Fruit fly (Drosophila melanogaster): ENCODE data around the gene CG6149.

The CG6149 gene

DNA sequence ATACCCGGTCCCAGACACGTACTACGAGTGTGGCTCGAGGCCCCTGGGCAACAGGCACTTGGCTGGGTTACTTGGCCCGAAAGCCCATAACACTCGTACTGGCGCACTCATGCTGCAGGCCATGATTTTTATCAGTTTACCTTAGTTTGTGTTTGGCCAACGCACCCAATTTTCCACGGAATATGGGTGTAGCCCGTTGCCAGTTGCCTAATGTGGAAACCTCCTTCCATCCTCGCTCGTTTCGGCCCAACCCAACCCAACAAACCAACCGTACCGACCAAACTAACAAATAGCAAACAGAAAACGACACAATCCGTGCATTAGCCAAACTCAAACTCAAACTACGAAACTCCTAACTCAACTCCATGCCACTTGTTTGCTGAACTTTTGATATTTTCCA, 41.5 kb downstream of the CG6149 start:
- TF ChIP-seq Snoo (tag; optimal IDR thresholded peaks at IDR 0.05) = no peak
- no peak for TF ChIP-seq CG17806 (tag; optimal IDR thresholded peaks at IDR 0.05)
- peak; percentile 32; the same call in 1 of the 3 replicates for TF ChIP-seq CG4496 (GFP tag; IDR thresholded peaks at IDR 0.05)
- no peak for TF ChIP-seq CG15710 (tag; optimal IDR thresholded peaks at IDR 0.05)
- no peak for TF ChIP-seq CG13204 (GFP tag; optimal IDR thresholded peaks at IDR 0.05)
- TF ChIP-seq rn (GFP tag; IDR thresholded peaks at IDR 0.05) = no peak

DNA sequence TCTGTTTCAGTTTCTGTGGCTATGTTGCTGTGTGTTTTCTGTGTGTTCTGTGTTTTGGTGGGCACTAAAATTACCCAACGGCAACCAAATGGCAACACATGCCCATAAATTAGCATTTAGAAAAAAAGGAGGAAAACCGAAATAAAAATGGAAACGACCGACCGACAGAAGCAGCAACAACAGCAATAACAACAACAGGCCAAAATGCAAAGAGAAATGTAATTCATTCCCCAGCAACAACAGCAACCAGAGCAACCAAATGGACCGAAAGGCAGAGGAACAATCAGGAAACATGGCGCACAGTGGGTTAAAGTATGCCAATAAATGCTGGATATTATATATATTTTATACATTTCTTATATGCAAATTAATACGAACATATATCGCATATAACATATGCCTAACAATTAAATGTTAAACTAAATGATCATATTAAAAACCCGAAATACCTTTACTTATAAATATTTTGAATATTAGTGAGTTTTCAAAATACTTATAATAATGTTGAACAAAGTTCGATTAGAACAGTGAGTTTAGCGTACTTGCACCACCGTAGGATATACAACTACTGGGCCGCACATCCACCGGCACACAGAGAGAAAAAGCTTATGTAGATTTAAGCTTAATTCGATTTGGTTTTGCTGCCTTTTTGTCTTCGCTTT, 46.2 kb downstream of the CG6149 start:
- TF ChIP-seq fd96Ca (GFP tag; IDR thresholded peaks at IDR 0.05) = 0 out of 3 replicates have a peak, but pooled peaks have one; percentile 32
- TF ChIP-seq Pif1B (GFP tag; optimal IDR thresholded peaks at IDR 0.05) = peak; percentile 72
- TF ChIP-seq CG34367 (tag; optimal IDR thresholded peaks at IDR 0.05) = peak; percentile 51
- peak; percentile 80 for TF ChIP-seq CG8159 (tag; optimal IDR thresholded peaks at IDR 0.05)
- TF ChIP-seq rn (GFP tag; IDR thresholded peaks at IDR 0.05) = 0 out of 2 replicates have a peak, but pooled peaks have one; percentile 39
- peak; percentile 83 for TF ChIP-seq CG14655 (GFP tag; optimal IDR thresholded peaks at IDR 0.05)
- peak; percentile 71; the same call in 1 of the 2 replicates for TF ChIP-seq CG12605 (GFP tag; IDR thresholded peaks at IDR 0.05)
- TF ChIP-seq CG8301 (tag; optimal IDR thresholded peaks at IDR 0.05) = peak; percentile 54
- peak; percentile 49 for TF ChIP-seq Ets98B (GFP tag; IDR thresholded peaks at IDR 0.05)
- TF ChIP-seq Snoo (tag; optimal IDR thresholded peaks at IDR 0.05) = peak; percentile 70
- peak; percentile 77 for TF ChIP-seq Pif1A (GFP tag; optimal IDR thresholded peaks at IDR 0.05)
- TF ChIP-seq CG32121 (GFP tag; IDR thresholded peaks at IDR 0.05) = peak; percentile 69
- no peak for TF ChIP-seq EcR (GFP tag; optimal IDR thresholded peaks at IDR 0.05)
- peak; percentile 9 for TF ChIP-seq CG13204 (GFP tag; optimal IDR thresholded peaks at IDR 0.05)
- TF ChIP-seq CG4496 (GFP tag; IDR thresholded peaks at IDR 0.05) = peak; percentile 13; the same call in 1 of the 3 replicates
- TF ChIP-seq CG15710 (tag; optimal IDR thresholded peaks at IDR 0.05) = peak; percentile 85
- TF ChIP-seq D1 (tag; optimal IDR thresholded peaks at IDR 0.05) = peak; percentile 48
- no peak for TF ChIP-seq gl (tag; optimal IDR thresholded peaks at IDR 0.05)
- TF ChIP-seq CG9948 (tag; optimal IDR thresholded peaks at IDR 0.05) = peak; percentile 58
- TF ChIP-seq CG10348 (GFP tag; IDR thresholded peaks at IDR 0.05) = no peak
- peak; percentile 63 for TF ChIP-seq CG17806 (tag; optimal IDR thresholded peaks at IDR 0.05)

DNA sequence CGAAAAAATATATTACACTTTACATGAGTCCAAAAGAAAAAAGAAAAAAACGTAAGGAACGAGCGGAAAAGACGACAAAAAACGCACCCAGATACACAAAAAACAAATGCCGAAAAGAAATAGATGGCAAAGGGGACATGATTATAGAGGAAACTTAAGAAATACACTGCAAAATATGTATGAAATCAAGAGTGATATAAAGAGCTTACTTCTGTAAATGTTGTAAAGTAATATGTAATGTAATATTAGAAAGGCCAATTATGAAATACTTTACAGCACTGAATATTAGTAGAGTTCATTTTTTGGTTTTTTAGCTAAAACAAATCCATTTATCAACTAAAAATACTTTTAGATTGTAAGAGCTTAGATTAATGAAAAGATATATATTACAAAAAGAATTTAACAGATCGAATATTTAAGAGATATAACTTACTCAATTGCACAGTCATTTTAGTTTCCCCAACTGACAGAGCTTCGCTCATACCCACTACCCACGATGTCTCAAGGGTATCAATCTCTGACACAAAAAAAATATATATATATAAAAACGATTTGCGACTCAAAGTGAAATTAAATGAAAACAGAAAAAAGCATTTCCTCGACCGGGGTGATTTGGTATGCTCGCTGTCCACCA, 50.3 kb downstream of the CG6149 start:
- TF ChIP-seq CG4496 (GFP tag; IDR thresholded peaks at IDR 0.05) (no peak), CG32121 (GFP tag; IDR thresholded peaks at IDR 0.05) (no peak), Ets98B (GFP tag; IDR thresholded peaks at IDR 0.05) (no peak), CG14655 (GFP tag; optimal IDR thresholded peaks at IDR 0.05) (no peak), Pif1A (GFP tag; optimal IDR thresholded peaks at IDR 0.05) (no peak), CG8159 (tag; optimal IDR thresholded peaks at IDR 0.05) (no peak), Pif1B (GFP tag; optimal IDR thresholded peaks at IDR 0.05) (no peak)

All from whole organism, pupa.